Worm (Caenorhabditis elegans) whole organism, late embryonic: Measurements from ENCODE around the gene zfp-3.

ENCODE experiments used
- ama-1 ChIP-seq: fragments of 150-350 bp; optimal IDR thresholded peaks from 2 replicates; lab custom pipeline; 2014
- hlh-8 ChIP-seq: sonication (generic microtip); optimal IDR thresholded peaks from 2 replicates; lab custom pipeline; 2016; ENCODE audit warnings: missing genotype, missing genetic modification characterization, missing compliant biosample characterization
- lim-6 ChIP-seq: sonication (generic microtip); optimal IDR thresholded peaks from 2 replicates; lab custom pipeline; 2016; ENCODE audit warnings: missing genetic modification characterization, missing compliant biosample characterization
- pros-1 ChIP-seq: fragments of 150-350 bp; optimal IDR thresholded peaks from 2 replicates; lab custom pipeline; 2014; ENCODE audit warnings: missing biosample characterization, missing genetic modification reagents, missing genetic modification characterization

zfp-3 gene

DNA sequence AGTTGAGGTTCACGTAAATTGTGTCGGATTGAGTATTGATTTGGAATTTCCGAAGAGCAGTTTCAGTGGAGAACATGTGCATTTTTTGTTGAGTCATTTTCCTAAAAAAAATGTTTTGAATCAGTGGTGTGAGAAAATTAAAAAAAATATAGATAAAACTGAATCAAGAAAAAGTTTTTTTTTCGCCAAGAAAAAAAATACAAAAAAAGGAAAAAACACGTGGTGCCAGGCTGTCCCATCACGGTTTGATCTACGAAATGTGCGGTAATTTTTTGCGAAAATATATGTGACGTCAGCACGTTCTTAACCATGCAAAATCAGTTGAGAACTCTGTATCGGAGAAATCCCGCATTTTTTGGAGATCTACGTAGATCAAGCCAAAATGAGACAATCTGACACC is 52.6 kb downstream of the zfp-3 start, which contains the start of gene F56C3.9:
Gene F56C3.9, minus strand, starts transcription at position 101 of the 400 bp plus-strand sequence.
- TF ChIP-seq ama-1 (lab: Kevin White, UChicago) (no peak), lim-6 (no peak), hlh-8 (no peak), pros-1 (no peak)
